Worm (Caenorhabditis elegans) whole organism, L2 larva: Measurements from ENCODE around the gene Y73B6BL.29.

Source experiments
- F13H6.1 ChIP-seq: sonication (generic microtip); optimal IDR thresholded peaks from 2 replicates; lab custom pipeline; 2016; ENCODE audit warnings: missing genetic modification characterization, missing compliant biosample characterization
- ama-1 ChIP-seq: fragments of 150-350 bp; optimal IDR thresholded peaks from 2 replicates; lab custom pipeline; 2018; ENCODE audit warnings: inconsistent platforms
- nhr-23 ChIP-seq: fragments of 150-350 bp; optimal IDR thresholded peaks from 2 replicates; lab custom pipeline; 2014; ENCODE audit warnings: missing biosample characterization, missing genetic modification reagents, missing genetic modification characterization

DNA sequence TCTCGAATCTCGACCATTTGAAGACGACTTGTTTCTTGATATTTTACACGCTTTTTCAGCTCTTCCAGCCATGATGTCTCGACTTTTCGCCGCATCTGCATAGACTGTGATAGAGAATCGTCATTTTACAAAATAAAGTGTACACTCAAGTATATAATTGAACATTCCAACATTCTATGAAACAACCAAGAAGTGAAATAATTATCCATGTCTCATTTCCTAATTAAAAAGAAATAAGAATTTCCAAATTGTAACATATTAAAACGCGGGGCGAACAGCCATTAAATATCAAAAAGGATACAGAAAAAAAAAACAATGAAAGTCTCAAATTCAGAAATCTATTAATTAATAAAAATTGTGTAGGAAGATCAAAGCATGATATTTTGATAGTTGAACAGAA, 51.3 kb downstream of the Y73B6BL.29 start, which contains the start of gene smg-3:
- TF ChIP-seq F13H6.1 (no peak), nhr-23 (tag; lab: Kevin White, UChicago) (no peak), ama-1 (lab: Kevin White, UChicago) (no peak)
